Worm (Caenorhabditis elegans) whole organism, dauer: Measurements from ENCODE around the gene Y97E10AR.8.

ENCODE experiments used
- unc-62 ChIP-seq: sonication (generic microtip); optimal IDR thresholded peaks from 2 replicates; lab custom pipeline; 2017; ENCODE audit warnings: missing biosample characterization, missing genetic modification reagents, missing genetic modification characterization

Gene Y97E10AR.8

ce11 chrV:8005000-8005399, at the start of gene Y97E10AR.8:
Gene Y97E10AR.8 (plus strand): TSS chrV:8005300.
- TF ChIP-seq unc-62 (GFP tag; lab: Kevin White, UChicago), result no peak

- no peak for TF ChIP-seq unc-62 (GFP tag; lab: Kevin White, UChicago)
Observed at ce11 chrV:7956218-7956617, 48.9 kb upstream of the Y97E10AR.8 start, which contains the start of gene pals-34. Gene pals-34 (minus strand): TSS chrV:7956497.

DNA sequence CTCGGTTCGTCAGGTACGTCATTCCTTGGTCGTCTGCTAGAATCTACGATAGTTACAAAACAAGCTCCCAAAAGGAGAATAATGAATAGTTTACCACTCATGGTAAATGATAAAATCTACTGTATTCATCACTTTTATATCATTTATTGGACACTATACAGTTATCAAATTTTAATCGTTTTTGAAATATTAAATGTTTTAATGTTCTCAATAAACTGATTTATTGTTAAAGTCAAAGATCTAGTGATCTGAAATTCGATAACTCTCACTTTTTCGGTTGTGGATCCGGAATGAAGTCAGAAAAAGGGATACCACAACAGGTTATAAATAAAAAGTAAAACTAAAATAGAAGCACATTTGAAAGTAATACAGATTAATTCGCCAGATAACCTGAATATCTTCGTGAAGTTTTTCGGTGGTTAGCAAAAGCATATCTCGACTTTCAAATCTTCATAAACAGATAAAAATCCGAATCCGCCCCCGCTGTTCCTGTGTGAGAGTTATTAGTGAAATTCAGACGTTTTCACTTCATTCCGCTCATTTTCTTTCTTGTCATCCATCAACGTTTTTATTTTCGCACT, 46.3 kb upstream of the Y97E10AR.8 start, which contains the start of the genes clec-217 and F26D11.2:
Gene clec-217, minus strand, starts transcription at position 101 of the 581 bp plus-strand sequence.
Gene F26D11.2, plus strand, starts transcription at position 531 of the 581 bp plus-strand sequence.
- no peak for TF ChIP-seq unc-62 (GFP tag; lab: Kevin White, UChicago)

ce11 chrV:7964429-7964828, 40.7 kb upstream of the Y97E10AR.8 start:
- TF ChIP-seq unc-62 (GFP tag; lab: Kevin White, UChicago), result no peak

- no peak for TF ChIP-seq unc-62 (GFP tag; lab: Kevin White, UChicago)
Observed at ce11 chrV:7969107-7969506, 36.0 kb upstream of the Y97E10AR.8 start, which contains the start of gene che-7. Gene che-7 (minus strand): TSS chrV:7969207.

DNA sequence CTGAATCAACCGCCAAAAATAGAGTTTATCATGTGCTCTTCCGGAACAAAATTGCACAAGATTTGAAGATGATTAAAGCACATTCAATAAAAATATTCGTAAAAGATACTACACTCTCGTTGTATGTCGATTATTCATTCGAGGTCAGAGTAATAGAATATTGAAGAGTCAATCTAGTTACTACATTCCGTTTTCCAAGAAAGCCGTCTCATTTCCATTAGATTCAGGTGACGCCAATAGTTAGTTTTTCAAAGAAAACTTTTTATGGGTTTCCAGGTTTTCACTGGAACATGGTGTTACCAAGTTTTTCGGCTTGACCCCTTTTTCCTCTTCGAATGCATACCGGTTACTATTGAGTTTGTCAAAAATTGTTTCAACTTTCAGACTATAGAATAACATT, 34.6 kb upstream of the Y97E10AR.8 start:
- TF ChIP-seq unc-62 (GFP tag; lab: Kevin White, UChicago), result no peak

- TF ChIP-seq unc-62 (GFP tag; lab: Kevin White, UChicago), result no peak
Observed at ce11 chrV:7971376-7971775, 33.7 kb upstream of the Y97E10AR.8 start.

ce11 chrV:7977701-7978461, 27.2 kb upstream of the Y97E10AR.8 start, which contains the start of gene let-413:
Gene let-413 (minus strand): TSS chrV:7977776.
- TF ChIP-seq unc-62 (GFP tag; lab: Kevin White, UChicago), result no peak

ce11 chrV:7978798-7979197, 26.3 kb upstream of the Y97E10AR.8 start:
- TF ChIP-seq unc-62 (GFP tag; lab: Kevin White, UChicago), result no peak

- no peak for TF ChIP-seq unc-62 (GFP tag; lab: Kevin White, UChicago)
Observed at ce11 chrV:7980370-7980987, 24.6 kb upstream of the Y97E10AR.8 start.

DNA sequence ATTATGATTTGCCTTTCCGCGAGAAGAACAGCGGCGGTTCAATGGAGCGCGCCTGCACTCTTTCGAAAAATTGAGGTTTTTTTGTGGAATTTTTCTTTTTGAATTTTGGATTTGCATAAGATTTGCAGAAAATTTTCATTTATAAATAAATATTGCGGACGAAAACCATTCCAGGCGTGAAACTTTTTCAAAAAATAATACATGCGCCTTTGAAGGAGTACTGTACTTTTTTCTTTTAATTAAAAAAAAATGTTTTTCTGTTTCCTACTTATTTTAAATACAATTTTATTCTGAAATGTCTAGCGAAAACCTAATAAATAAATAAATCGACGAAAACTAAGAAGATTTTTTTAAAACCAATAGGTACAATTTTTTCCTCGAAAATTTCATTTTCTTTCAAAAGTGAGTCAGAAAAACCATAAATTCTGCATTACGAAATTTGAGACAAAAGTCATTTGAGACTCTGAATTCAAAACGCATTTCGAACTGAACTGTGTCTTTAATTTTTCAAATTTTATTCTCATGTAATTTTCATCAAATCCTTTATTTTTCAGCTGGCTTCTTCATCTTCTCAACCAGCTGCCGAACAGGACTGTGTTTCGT, 24.0 kb upstream of the Y97E10AR.8 start, which contains the start of gene F26D11.1:
Gene F26D11.1, plus strand, starts transcription at position 553 of the 603 bp plus-strand sequence.
- no peak for TF ChIP-seq unc-62 (GFP tag; lab: Kevin White, UChicago)

DNA sequence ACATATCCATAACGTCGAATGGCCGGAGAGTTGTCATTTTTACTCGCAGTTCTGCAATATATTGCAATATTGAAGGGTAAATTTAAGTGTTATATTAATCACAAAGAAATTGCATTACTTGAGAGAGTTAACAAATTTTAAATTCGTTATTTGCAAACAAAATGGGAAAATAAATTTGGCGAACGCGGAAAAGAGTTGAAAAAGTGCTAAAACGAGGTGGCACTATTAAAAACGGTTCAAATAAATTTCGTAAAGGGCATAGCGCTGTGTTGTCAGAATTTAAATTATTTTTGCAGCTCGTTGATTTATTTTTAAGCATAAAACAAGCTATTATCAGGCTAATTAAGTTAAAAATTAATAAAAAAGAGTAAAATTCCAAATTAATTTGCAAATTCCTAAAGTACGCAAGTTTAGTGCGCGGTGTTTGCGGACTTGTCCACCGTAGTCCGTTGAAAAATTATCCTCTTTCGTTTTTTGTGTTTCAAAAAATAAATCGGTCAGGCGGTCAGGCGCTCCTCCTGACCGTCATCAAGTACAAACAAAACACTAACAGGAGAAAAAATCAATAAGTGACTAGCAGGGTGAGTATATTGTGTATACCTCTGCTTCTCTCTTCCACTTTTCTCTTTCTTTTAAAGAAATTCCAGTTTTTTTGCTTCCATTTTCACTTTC, 21.6 kb upstream of the Y97E10AR.8 start, which contains the start of the genes natb-1 and abhd-12:
Gene natb-1, minus strand, starts transcription at position 51 of the 672 bp plus-strand sequence.
Gene abhd-12, plus strand, starts transcription at position 499 of the 672 bp plus-strand sequence.
- no peak for TF ChIP-seq unc-62 (GFP tag; lab: Kevin White, UChicago)

DNA sequence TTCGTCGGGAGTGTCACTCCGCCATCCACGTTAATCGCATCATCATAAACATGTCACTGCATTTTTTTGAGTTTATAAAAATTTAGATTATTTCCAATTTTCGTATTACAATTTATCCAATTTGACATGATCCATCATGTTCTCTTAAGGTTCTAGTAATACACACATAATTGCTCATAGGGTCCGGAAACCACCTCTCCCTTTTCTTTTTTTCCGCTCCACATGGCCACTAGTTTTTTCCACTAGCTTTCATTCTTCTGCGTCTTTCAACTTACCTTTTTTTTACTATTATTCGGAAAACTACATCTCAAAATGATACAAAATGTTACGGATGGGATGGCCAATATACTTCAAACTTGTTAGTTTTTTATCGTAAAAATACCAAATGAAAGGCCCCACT, 19.2 kb upstream of the Y97E10AR.8 start, which contains the start of gene Y97E10AL.1:
Gene Y97E10AL.1, plus strand, starts transcription at position 301 of the 400 bp plus-strand sequence.
- TF ChIP-seq unc-62 (GFP tag; lab: Kevin White, UChicago), result no peak

- TF ChIP-seq unc-62 (GFP tag; lab: Kevin White, UChicago), result no peak
Observed at ce11 chrV:7994570-7994969, 10.5 kb upstream of the Y97E10AR.8 start, which contains the start of gene ceh-76. Gene ceh-76 (minus strand): TSS chrV:7994670.

ce11 chrV:7995165-7995564, 9.9 kb upstream of the Y97E10AR.8 start:
- no peak for TF ChIP-seq unc-62 (GFP tag; lab: Kevin White, UChicago)
